Worm (Caenorhabditis elegans) whole organism, late embryonic: ENCODE measurements around the gene dnj-1.

Source experiments
- F13H6.1 ChIP-seq: sonication (generic microtip); optimal IDR thresholded peaks from 2 replicates; lab custom pipeline; 2016; ENCODE audit warnings: missing genetic modification characterization, missing compliant biosample characterization
- Y22D7AL.16 ChIP-seq: sonication (generic microtip); optimal IDR thresholded peaks from 2 replicates; lab custom pipeline; 2016; ENCODE audit warnings: missing genetic modification characterization, missing compliant biosample characterization
- ceh-31 ChIP-seq: sonication (generic microtip); optimal IDR thresholded peaks from 2 replicates; lab custom pipeline; 2016; ENCODE audit warnings: missing genetic modification characterization, missing compliant biosample characterization
- nhr-232 ChIP-seq: sonication (generic microtip); optimal IDR thresholded peaks from 2 replicates; lab custom pipeline; 2016; ENCODE audit warnings: missing genetic modification characterization, missing compliant biosample characterization

- no peak for TF ChIP-seq ceh-31 (tag; lab: Kevin White, UChicago)
- TF ChIP-seq nhr-232 (tag; lab: Kevin White, UChicago): no peak
- no peak for TF ChIP-seq Y22D7AL.16
- no peak for TF ChIP-seq F13H6.1 (tag; lab: Kevin White, UChicago)
These were observed 52.7 kb downstream of the dnj-1 start for ce11 chrIV:11351563-11351962.
